Worm (Caenorhabditis elegans): ENCODE data around the gene szy-4.
A peak's percentile ranks its signal among the peaks of the same experiment; 100 is the strongest.

Gene szy-4

DNA sequence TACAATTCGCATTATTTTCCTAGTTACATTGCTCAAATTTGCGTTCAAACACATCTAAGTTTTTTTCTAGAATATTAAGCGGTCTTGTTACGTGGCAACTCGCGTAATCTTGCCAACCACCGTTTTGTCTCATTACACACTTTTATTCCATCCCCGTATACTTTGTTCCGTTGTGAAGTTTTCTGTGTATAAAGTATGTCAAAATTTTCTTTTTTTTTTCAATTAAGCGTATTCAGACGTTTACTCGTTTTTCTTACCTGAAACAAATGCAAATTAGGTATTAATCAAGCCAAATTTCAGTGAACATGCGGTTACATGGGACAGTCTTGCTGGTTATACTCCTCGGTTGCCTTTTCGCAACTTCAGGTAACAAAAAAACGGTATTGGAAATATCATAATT, 48.5 kb downstream of the szy-4 start, which contains the start of gene T24H7.2:
Gene T24H7.2 (plus strand): TSS at position 301 of the 400 bp plus-strand sequence.
- no peak for TF ChIP-seq mdl-1 (tag; optimal IDR thresholded peaks at IDR 0.05)
- TF ChIP-seq sma-9 (GFP tag; optimal IDR thresholded peaks at IDR 0.05) = no peak
- TF ChIP-seq sma-9 (tag; optimal IDR thresholded peaks at IDR 0.05) = no peak
- TF ChIP-seq nhr-12 (tag; optimal IDR thresholded peaks at IDR 0.05) = no peak
- no peak for TF ChIP-seq elt-3 (tag; optimal IDR thresholded peaks at IDR 0.05)
- TF ChIP-seq zag-1 (tag; optimal IDR thresholded peaks at IDR 0.05) = no peak
- TF ChIP-seq peb-1 (tag; optimal IDR thresholded peaks at IDR 0.05) = no peak
- TF ChIP-seq skn-1 (tag; optimal IDR thresholded peaks at IDR 0.05) = no peak

DNA sequence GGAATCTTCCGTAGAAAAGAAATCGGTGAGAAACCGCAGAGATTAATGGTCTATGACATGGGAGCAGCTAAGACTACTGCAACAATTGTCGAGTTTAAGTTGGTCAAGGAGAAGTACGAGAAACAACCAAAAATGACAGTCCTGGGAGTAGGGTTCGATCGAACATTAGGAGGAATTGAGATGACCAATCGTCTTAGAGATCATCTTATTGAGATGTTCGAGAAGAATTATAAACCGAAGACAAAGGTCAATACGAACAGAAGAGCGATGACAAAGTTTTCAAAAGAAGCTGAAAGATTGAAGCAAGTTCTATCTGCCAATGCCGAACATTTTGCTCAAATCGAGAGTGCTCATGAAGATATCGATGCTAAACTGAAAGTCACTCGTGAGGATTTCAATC, 49.5 kb downstream of the szy-4 start:
- TF ChIP-seq mab-5 (tag; optimal IDR thresholded peaks at IDR 0.05) (no peak), zag-1 (tag; optimal IDR thresholded peaks at IDR 0.05) (no peak), ztf-11 (tag; optimal IDR thresholded peaks at IDR 0.05) (no peak), nhr-21 (tag; optimal IDR thresholded peaks at IDR 0.05) (no peak), sem-4 (tag; optimal IDR thresholded peaks at IDR 0.05) (no peak), Y55F3AM.14 (GFP tag; optimal IDR thresholded peaks at IDR 0.05) (no peak), nhr-10 (tag; optimal IDR thresholded peaks at IDR 0.05) (no peak), egl-27 (tag; optimal IDR thresholded peaks at IDR 0.05) (no peak), elt-1 (tag; optimal IDR thresholded peaks at IDR 0.05) (no peak), F13H6.1 (tag; optimal IDR thresholded peaks at IDR 0.05) (no peak), ZK546.5 (tag; optimal IDR thresholded peaks at IDR 0.05) (no peak), sma-9 (GFP tag; optimal IDR thresholded peaks at IDR 0.05) (no peak), sma-9 (tag; optimal IDR thresholded peaks at IDR 0.05) (no peak)

DNA sequence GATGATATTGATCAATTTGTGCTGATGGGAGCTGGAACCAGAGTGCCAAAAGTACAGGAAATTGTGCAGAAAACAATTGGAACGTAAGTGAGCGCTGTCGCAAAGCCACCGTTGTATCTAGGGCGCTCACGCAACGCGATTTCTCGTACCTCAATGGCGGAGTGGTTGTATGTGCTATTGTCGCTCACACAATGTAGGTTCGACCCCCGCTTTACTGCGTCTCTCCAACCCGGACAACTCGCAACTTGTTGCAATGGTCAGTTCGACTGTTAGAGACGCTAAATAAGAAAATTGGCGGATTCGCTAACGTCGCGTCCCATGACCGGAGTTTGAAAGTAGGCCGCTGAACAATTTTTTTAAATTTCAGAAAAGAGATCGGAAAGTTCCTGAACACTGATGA, 50.0 kb downstream of the szy-4 start:
- TF ChIP-seq nhr-129 (tag; optimal IDR thresholded peaks at IDR 0.05) (peak; percentile 85), sem-4 (tag; optimal IDR thresholded peaks at IDR 0.05) (peak; percentile 7), mdl-1 (tag; optimal IDR thresholded peaks at IDR 0.05) (no peak), unc-39 (tag; optimal IDR thresholded peaks at IDR 0.05) (no peak), unc-55 (GFP tag; optimal IDR thresholded peaks at IDR 0.05) (peak; percentile 30), snpc-4 (tag; optimal IDR thresholded peaks at IDR 0.05) (no peak), nhr-23 (tag; optimal IDR thresholded peaks at IDR 0.05) (no peak), fos-1 (tag; optimal IDR thresholded peaks at IDR 0.05) (peak; percentile 40), nhr-10 (tag; optimal IDR thresholded peaks at IDR 0.05) (no peak), mbf-1 (tag; optimal IDR thresholded peaks at IDR 0.05) (no peak), C34F6.9 (tag; optimal IDR thresholded peaks at IDR 0.05) (peak; percentile 52), F13H6.1 (tag; optimal IDR thresholded peaks at IDR 0.05) (peak; percentile 56), zag-1 (tag; optimal IDR thresholded peaks at IDR 0.05) (peak; percentile 9), nhr-237 (tag; optimal IDR thresholded peaks at IDR 0.05) (no peak), dmd-4 (tag; optimal IDR thresholded peaks at IDR 0.05) (no peak), gmeb-1 (tag; optimal IDR thresholded peaks at IDR 0.05) (peak; percentile 69), nhr-21 (tag; optimal IDR thresholded peaks at IDR 0.05) (peak; percentile 22), lsy-2 (tag; optimal IDR thresholded peaks at IDR 0.05) (peak; percentile 11 to 36), nhr-6 (tag; optimal IDR thresholded peaks at IDR 0.05) (no peak), lin-11 (tag; optimal IDR thresholded peaks at IDR 0.05) (peak; percentile 54), sma-3 (GFP tag; optimal IDR thresholded peaks at IDR 0.05) (peak; percentile 68), sma-9 (GFP tag; optimal IDR thresholded peaks at IDR 0.05) (peak; percentile 67), sma-9 (tag; optimal IDR thresholded peaks at IDR 0.05) (no peak), crh-2 (tag; optimal IDR thresholded peaks at IDR 0.05) (peak; percentile 29), mab-5 (tag; optimal IDR thresholded peaks at IDR 0.05) (no peak)

DNA sequence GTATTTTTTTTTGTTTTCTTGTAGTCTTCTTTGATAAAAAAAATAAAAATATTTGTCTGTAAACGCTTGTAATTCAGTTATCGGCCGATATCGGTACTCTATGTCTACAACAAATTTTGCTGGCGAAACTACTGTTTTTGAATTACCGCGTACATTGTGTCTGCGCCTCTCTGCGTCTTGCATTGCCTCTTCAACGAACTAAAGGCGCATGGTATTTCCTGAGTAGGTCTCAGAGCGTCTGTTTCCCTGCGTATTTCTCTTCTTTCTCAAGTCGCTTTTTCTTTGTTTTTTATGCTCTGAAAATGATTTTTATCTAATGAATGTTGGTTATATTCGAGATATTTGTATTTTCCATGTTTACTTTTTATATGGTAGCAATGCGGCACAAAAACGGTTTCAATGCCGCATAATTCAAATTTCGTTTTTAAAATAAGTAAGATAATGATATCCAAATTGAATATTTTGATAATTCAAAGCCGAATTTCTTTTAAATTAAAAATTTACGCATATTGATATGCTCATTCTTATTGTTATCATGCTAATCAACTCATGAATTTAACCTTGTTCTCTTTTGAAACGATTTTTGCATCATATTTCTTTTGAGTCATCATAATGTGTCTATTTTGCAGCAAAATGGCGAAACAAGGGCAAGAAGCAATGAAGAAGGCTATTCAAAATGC, 52.4 kb downstream of the szy-4 start, which contains the start of gene phb-2:
Gene phb-2 (plus strand): TSS at position 630 of the 680 bp plus-strand sequence.
- TF ChIP-seq blmp-1 (tag; optimal IDR thresholded peaks at IDR 0.05; ENCODE audit: insufficient read depth) (no peak), nhr-10 (tag; optimal IDR thresholded peaks at IDR 0.05) (no peak), ztf-4 (tag; optimal IDR thresholded peaks at IDR 0.05) (peak; percentile 72), nhr-237 (tag; optimal IDR thresholded peaks at IDR 0.05) (no peak), egl-27 (tag; optimal IDR thresholded peaks at IDR 0.05) (no peak), lin-39 (tag; optimal IDR thresholded peaks at IDR 0.05) (no peak), peb-1 (tag; optimal IDR thresholded peaks at IDR 0.05) (no peak), nhr-6 (tag; optimal IDR thresholded peaks at IDR 0.05) (peak; percentile 43), C34F6.9 (tag; optimal IDR thresholded peaks at IDR 0.05) (peak; percentile 84), ZK546.5 (tag; optimal IDR thresholded peaks at IDR 0.05) (no peak), unc-55 (GFP tag; optimal IDR thresholded peaks at IDR 0.05) (peak; percentile 93), lin-13 (GFP tag; optimal IDR thresholded peaks at IDR 0.05) (peak; percentile 65), lin-11 (tag; optimal IDR thresholded peaks at IDR 0.05) (peak; percentile 74), ceh-82 (tag; optimal IDR thresholded peaks at IDR 0.05) (peak; percentile 11), mab-5 (tag; optimal IDR thresholded peaks at IDR 0.05) (peak; percentile 43), crh-2 (tag; optimal IDR thresholded peaks at IDR 0.05) (peak; percentile 89), sma-9 (GFP tag; optimal IDR thresholded peaks at IDR 0.05) (peak; percentile 70), sma-9 (tag; optimal IDR thresholded peaks at IDR 0.05) (no peak), aly-2 (tag; optimal IDR thresholded peaks at IDR 0.05) (no peak), snpc-4 (tag; optimal IDR thresholded peaks at IDR 0.05) (peak; percentile 3), F13H6.1 (tag; optimal IDR thresholded peaks at IDR 0.05) (peak; percentile 65), nhr-25 (tag; optimal IDR thresholded peaks at IDR 0.05) (peak; percentile 75), lsy-2 (tag; optimal IDR thresholded peaks at IDR 0.05) (peak; percentile 66 to 90), nhr-21 (tag; optimal IDR thresholded peaks at IDR 0.05) (peak; percentile 68), gmeb-1 (tag; optimal IDR thresholded peaks at IDR 0.05) (peak; percentile 98), R02D3.7 (tag; optimal IDR thresholded peaks at IDR 0.05) (no peak), ceh-16 (tag; optimal IDR thresholded peaks at IDR 0.05) (no peak), nhr-12 (tag; optimal IDR thresholded peaks at IDR 0.05) (no peak), alr-1 (tag; optimal IDR thresholded peaks at IDR 0.05) (no peak)
